Fruit fly (Drosophila melanogaster) whole organism, embryonic: Measurements from ENCODE around the gene MTPAP.

Experiments
- Atf3 ChIP-seq: fragments of 200-800 bp; sonication (Bioruptor generic); optimal IDR thresholded peaks from 3 replicates; lab custom pipeline; 2016; ENCODE audit warnings: missing biosample characterization, missing genetic modification characterization
- Bdp1 ChIP-seq: fragments of 200-800 bp; sonication (Bioruptor generic); optimal IDR thresholded peaks from 3 replicates; lab custom pipeline; 2016; ENCODE audit warnings: missing biosample characterization, missing genetic modification characterization
- Blimp-1 ChIP-seq: fragments of 200-800 bp; sonication (Bioruptor generic); optimal IDR thresholded peaks from 3 replicates; lab custom pipeline; 2018; ENCODE audit warnings: missing biosample characterization, missing genetic modification characterization, mild to moderate bottlenecking, moderate library complexity, missing genetic modification reagents
- CG10147 ChIP-seq: fragments of 200-800 bp; sonication (Bioruptor generic); optimal IDR thresholded peaks from 2 replicates; lab custom pipeline; 2019; ENCODE audit warnings: missing biosample characterization, mild to moderate bottlenecking, missing genetic modification characterization, moderate library complexity
- CG11093 ChIP-seq: fragments of 200-800 bp; sonication (Bioruptor generic); IDR thresholded peaks from 3 replicates; pipeline ENCODE4 v1.3.6; 2022; ENCODE audit warnings: missing biosample characterization, missing genetic modification characterization
- CG11456 ChIP-seq: fragments of 200-800 bp; sonication (Bioruptor generic); IDR thresholded peaks from 3 replicates; pipeline ENCODE4 v1.3.6; 2022; ENCODE audit warnings: missing biosample characterization, missing genetic modification characterization
- CG12391 ChIP-seq: fragments of 200-800 bp; sonication (Bioruptor generic); optimal IDR thresholded peaks from 3 replicates; lab custom pipeline; 2018; ENCODE audit warnings: missing biosample characterization, mild to moderate bottlenecking, missing genetic modification characterization, moderate library complexity
- CG13775 ChIP-seq: fragments of 200-800 bp; sonication (Bioruptor generic); optimal IDR thresholded peaks from 3 replicates; lab custom pipeline; 2017; ENCODE audit warnings: missing biosample characterization, mild to moderate bottlenecking, missing genetic modification characterization
- CG14014 ChIP-seq: fragments of 200-800 bp; sonication (Bioruptor generic); IDR thresholded peaks from 2 replicates; pipeline ENCODE4 v1.3.6; 2022; ENCODE audit warnings: missing biosample characterization, missing genetic modification characterization
- CG14860 ChIP-seq: fragments of 200-800 bp; sonication (Bioruptor generic); IDR thresholded peaks from 3 replicates; pipeline ENCODE4 v1.3.6; 2022; ENCODE audit warnings: missing biosample characterization, missing genetic modification characterization; ENCODE audit not compliant: partially characterized antibody
- CG15601 ChIP-seq: fragments of 200-800 bp; sonication (Bioruptor generic); optimal IDR thresholded peaks from 3 replicates; lab custom pipeline; 2019; ENCODE audit warnings: missing biosample characterization, mild to moderate bottlenecking, missing genetic modification characterization, moderate library complexity
- CG1602 ChIP-seq: fragments of 200-800 bp; sonication (Bioruptor generic); optimal IDR thresholded peaks from 3 replicates; lab custom pipeline; 2016; ENCODE audit warnings: missing biosample characterization, missing genetic modification characterization
- CG16863 ChIP-seq: fragments of 200-800 bp; sonication (Bioruptor generic); optimal IDR thresholded peaks from 3 replicates; lab custom pipeline; 2016; ENCODE audit warnings: missing biosample characterization, missing genetic modification characterization
- CG17568 ChIP-seq: fragments of 200-800 bp; sonication (Bioruptor generic); optimal IDR thresholded peaks from 2 replicates; lab custom pipeline; 2018; ENCODE audit warnings: missing biosample characterization, mild to moderate bottlenecking, missing genetic modification characterization, moderate library complexity
- CG17612 ChIP-seq: fragments of 200-800 bp; sonication (Bioruptor generic); IDR thresholded peaks from 2 replicates; pipeline ENCODE4 v1.3.6; 2022; ENCODE audit warnings: missing biosample characterization, missing genetic modification characterization
- CG2678 ChIP-seq: fragments of 200-800 bp; sonication (Bioruptor generic); optimal IDR thresholded peaks from 3 replicates; lab custom pipeline; 2019; ENCODE audit warnings: missing biosample characterization, mild to moderate bottlenecking, missing genetic modification characterization, moderate library complexity
- CG32767 ChIP-seq: fragments of 200-800 bp; sonication (Bioruptor generic); IDR thresholded peaks from 2 replicates; pipeline ENCODE4 v1.3.6; 2022; ENCODE audit warnings: missing biosample characterization, missing genetic modification characterization
- CG3407 ChIP-seq: fragments of 200-800 bp; sonication (Bioruptor generic); optimal IDR thresholded peaks from 2 replicates; lab custom pipeline; 2018; ENCODE audit warnings: missing biosample characterization, mild to moderate bottlenecking, missing genetic modification characterization
- CG6175 ChIP-seq: fragments of 200-800 bp; sonication (Bioruptor generic); IDR thresholded peaks from 3 replicates; pipeline ENCODE4 v1.3.6; 2022; ENCODE audit warnings: missing biosample characterization, missing genetic modification characterization
- CG6254 ChIP-seq: fragments of 200-800 bp; sonication (Bioruptor generic); optimal IDR thresholded peaks from 3 replicates; lab custom pipeline; 2017; ENCODE audit warnings: mild to moderate bottlenecking, missing biosample characterization, missing genetic modification reagents, missing genetic modification characterization
- CG6813 ChIP-seq: fragments of 200-800 bp; sonication (Bioruptor generic); optimal IDR thresholded peaks from 2 replicates; lab custom pipeline; 2017; ENCODE audit warnings: missing biosample characterization, missing genetic modification characterization, mild to moderate bottlenecking, moderate library complexity, missing genetic modification reagents
- CG7928 ChIP-seq: fragments of 200-800 bp; sonication (Bioruptor generic); optimal IDR thresholded peaks from 2 replicates; lab custom pipeline; 2017; ENCODE audit warnings: missing biosample characterization, mild to moderate bottlenecking, missing genetic modification characterization
- CG8089 ChIP-seq: fragments of 200-800 bp; sonication (Bioruptor generic); optimal IDR thresholded peaks from 3 replicates; lab custom pipeline; 2016; ENCODE audit warnings: missing biosample characterization, missing genetic modification characterization
- CG8924 ChIP-seq: fragments of 200-800 bp; optimal IDR thresholded peaks from 3 replicates; lab custom pipeline; 2019; ENCODE audit warnings: missing biosample characterization, mild to moderate bottlenecking, missing genetic modification characterization, moderate library complexity
- Dek ChIP-seq: fragments of 200-800 bp; sonication (Bioruptor generic); optimal IDR thresholded peaks from 3 replicates; lab custom pipeline; 2019; ENCODE audit warnings: missing biosample characterization, mild to moderate bottlenecking, missing genetic modification characterization, moderate library complexity
- Dll ChIP-seq: fragments of 200-800 bp; sonication (Bioruptor generic); IDR thresholded peaks from 4 replicates; pipeline ENCODE4 v1.3.6; 2022; ENCODE audit warnings: missing biosample characterization, missing genetic modification characterization; ENCODE audit not compliant: partially characterized antibody
- Doc2 ChIP-seq: fragments of 200-800 bp; sonication (Bioruptor generic); IDR thresholded peaks from 2 replicates; pipeline ENCODE4 v1.3.6; 2022; ENCODE audit warnings: missing biosample characterization, missing genetic modification characterization
- Fer3 ChIP-seq: fragments of 200-800 bp; sonication (Bioruptor generic); optimal IDR thresholded peaks from 2 replicates; lab custom pipeline; 2018; ENCODE audit warnings: missing biosample characterization, mild to moderate bottlenecking, missing genetic modification characterization, moderate library complexity
- Lhr ChIP-seq: fragments of 200-800 bp; sonication (Bioruptor generic); optimal IDR thresholded peaks from 3 replicates; lab custom pipeline; 2017; ENCODE audit warnings: mild to moderate bottlenecking, missing biosample characterization, missing genetic modification reagents, missing genetic modification characterization
- Scr ChIP-seq: fragments of 200-800 bp; sonication (Bioruptor generic); IDR thresholded peaks from 2 replicates; pipeline ENCODE4 v1.3.6; 2022; ENCODE audit warnings: missing biosample characterization, missing genetic modification characterization; ENCODE audit not compliant: partially characterized antibody
- Sin3A ChIP-seq: fragments of >200 bp; optimal IDR thresholded peaks from 2 replicates; lab custom pipeline; 2018
- Sox102F ChIP-seq: fragments of 200-800 bp; sonication (Bioruptor generic); optimal IDR thresholded peaks from 2 replicates; lab custom pipeline; 2018; ENCODE audit warnings: missing biosample characterization, mild to moderate bottlenecking, missing genetic modification characterization, moderate library complexity
- Ssrp ChIP-seq: fragments of 200-800 bp; sonication (Bioruptor generic); optimal IDR thresholded peaks from 2 replicates; lab custom pipeline; 2018; ENCODE audit warnings: missing biosample characterization, mild to moderate bottlenecking, missing genetic modification characterization, moderate library complexity
- amos ChIP-seq: fragments of 200-800 bp; sonication (Bioruptor generic); IDR thresholded peaks from 2 replicates; pipeline ENCODE4 v1.3.6; 2022; ENCODE audit warnings: missing biosample characterization, missing genetic modification characterization; ENCODE audit not compliant: partially characterized antibody
- ato ChIP-seq: fragments of 200-800 bp; sonication (Bioruptor generic); IDR thresholded peaks from 2 replicates; pipeline ENCODE4 v1.3.6; 2022; ENCODE audit warnings: missing biosample characterization, missing genetic modification characterization; ENCODE audit not compliant: partially characterized antibody
- bcd ChIP-seq: fragments of 200-800 bp; sonication (Bioruptor generic); optimal IDR thresholded peaks from 2 replicates; lab custom pipeline; 2017; ENCODE audit warnings: missing biosample characterization, mild to moderate bottlenecking, missing genetic modification characterization
- caup ChIP-seq: fragments of 200-800 bp; sonication (Bioruptor generic); optimal IDR thresholded peaks from 3 replicates; lab custom pipeline; 2017; ENCODE audit warnings: missing biosample characterization, mild to moderate bottlenecking, missing genetic modification characterization, moderate library complexity; ENCODE audit not compliant: severe bottlenecking
- danr ChIP-seq: fragments of 200-800 bp; sonication (Bioruptor generic); IDR thresholded peaks from 2 replicates; pipeline ENCODE4 v1.3.6; 2022; ENCODE audit warnings: missing biosample characterization, missing genetic modification characterization
- emc ChIP-seq: fragments of 200-800 bp; sonication (Bioruptor generic); optimal IDR thresholded peaks from 2 replicates; lab custom pipeline; 2016; ENCODE audit warnings: missing biosample characterization, missing genetic modification characterization
- fru ChIP-seq: fragments of >200 bp; optimal IDR thresholded peaks from 2 replicates; lab custom pipeline; 2017
- h ChIP-seq: fragments of >200 bp; optimal IDR thresholded peaks from 2 replicates; lab custom pipeline; 2017
- hb ChIP-seq: fragments of 200-800 bp; sonication (Bioruptor generic); IDR thresholded peaks from 3 replicates; pipeline ENCODE4 v1.3.6; 2022; ENCODE audit warnings: missing biosample characterization, missing genetic modification characterization; ENCODE audit not compliant: partially characterized antibody
- nau ChIP-seq: fragments of 200-800 bp; sonication (Bioruptor generic); optimal IDR thresholded peaks from 3 replicates; lab custom pipeline; 2017; ENCODE audit warnings: missing biosample characterization, mild to moderate bottlenecking, missing genetic modification characterization, missing genetic modification reagents
- nerfin-2 ChIP-seq: fragments of 200-800 bp; sonication (Bioruptor generic); IDR thresholded peaks from 2 replicates; pipeline ENCODE4 v1.3.6; 2022; ENCODE audit warnings: missing biosample characterization, missing genetic modification characterization; ENCODE audit not compliant: partially characterized antibody
- peb ChIP-seq: fragments of 200-800 bp; sonication (Bioruptor generic); IDR thresholded peaks from 2 replicates; pipeline ENCODE4 v1.3.6; 2022; ENCODE audit warnings: missing biosample characterization, missing genetic modification characterization
- pnt ChIP-seq: fragments of 200-800 bp; sonication (Bioruptor generic); optimal IDR thresholded peaks from 3 replicates; lab custom pipeline; 2016; ENCODE audit warnings: missing biosample characterization, missing genetic modification characterization
- ro ChIP-seq: fragments of 200-800 bp; sonication (Bioruptor generic); IDR thresholded peaks from 2 replicates; pipeline ENCODE4 v1.3.6; 2022; ENCODE audit warnings: missing biosample characterization, missing genetic modification characterization
- scrt ChIP-seq: fragments of 200-800 bp; sonication (Bioruptor generic); optimal IDR thresholded peaks from 2 replicates; lab custom pipeline; 2018; ENCODE audit warnings: missing biosample characterization, mild to moderate bottlenecking, missing genetic modification characterization, moderate library complexity
- shn ChIP-seq: fragments of 200-800 bp; sonication (Bioruptor generic); optimal IDR thresholded peaks from 3 replicates; lab custom pipeline; 2016; ENCODE audit warnings: missing biosample characterization, missing genetic modification characterization
- tll ChIP-seq, 2 experiments: fragments of 200-800 bp in 1 of 2; fragments of >200 bp in 1 of 2; sonication (Bioruptor generic) in 1 of 2; optimal IDR thresholded peaks; 2 replicates each; lab custom pipeline; 2017 to 2019; ENCODE audit warnings: missing biosample characterization in 2 of 2, missing genetic modification characterization in 2 of 2, mild to moderate bottlenecking in 1 of 2, moderate library complexity in 1 of 2
- zen2 ChIP-seq: fragments of 200-800 bp; sonication (Bioruptor generic); IDR thresholded peaks from 3 replicates; pipeline ENCODE4 v1.3.6; 2022; ENCODE audit warnings: missing biosample characterization, missing genetic modification characterization; ENCODE audit not compliant: partially characterized antibody

MTPAP gene

dm6 chrX:1341944-1342392, 7.2 kb downstream of the MTPAP start, which contains the start of gene Naa30A (continued):
- TF ChIP-seq CG3407 (no peak), CG17568 (GFP tag; lab: Kevin White, UChicago) (no peak), Bdp1 (GFP tag; lab: Kevin White, UChicago) (no peak), fru (lab: Kevin White, UChicago) (no peak), CG14014 (GFP tag; lab: Robert Waterston, UW) (no peak), Doc2 (GFP tag; lab: Robert Waterston, UW) (no peak), CG32767 (GFP tag; lab: Robert Waterston, UW) (no peak), CG1602 (GFP tag; lab: Kevin White, UChicago) (no peak), ato (GFP tag; lab: Robert Waterston, UW) (peak; percentile 94), CG8089 (GFP tag; lab: Kevin White, UChicago) (no peak), CG11093 (GFP tag; lab: Robert Waterston, UW) (no peak), CG6175 (no peak), CG7928 (GFP tag; lab: Kevin White, UChicago) (peak; percentile 19), Lhr (GFP tag; lab: Kevin White, UChicago) (no peak), Atf3 (GFP tag; lab: Kevin White, UChicago) (no peak), caup (GFP tag; lab: Kevin White, UChicago) (no peak), CG17612 (no peak), emc (GFP tag; lab: Kevin White, UChicago) (no peak), danr (GFP tag; lab: Robert Waterston, UW) (no peak), Blimp-1 (no peak), CG13775 (GFP tag; lab: Kevin White, UChicago) (no peak), CG12391 (tag; lab: Kevin White, UChicago) (peak; percentile 24), nerfin-2 (GFP tag; lab: Robert Waterston, UW) (peak; percentile 94), CG6254 (GFP tag; lab: Kevin White, UChicago) (no peak), hb (GFP tag; lab: Robert Waterston, UW) (peak; percentile 95), bcd (GFP tag; lab: Kevin White, UChicago) (peak; percentile 11), zen2 (GFP tag; lab: Robert Waterston, UW) (peak; percentile 87), CG10147 (GFP tag; lab: Kevin White, UChicago) (no peak), Dll (GFP tag; lab: Robert Waterston, UW) (peak; percentile 96), CG6813 (GFP tag; lab: Kevin White, UChicago) (no peak), Sin3A (lab: Kevin White, UChicago) (peak; percentile 10), CG16863 (no peak), CG2678 (tag; lab: Kevin White, UChicago) (peak; percentile 18), CG8924 (tag; lab: Kevin White, UChicago) (peak; percentile 30), tll (GFP tag; optimal IDR thresholded peaks at IDR 0.05; lab: Kevin White, UChicago) (no peak), amos (GFP tag; lab: Robert Waterston, UW) (peak; percentile 97), CG15601 (no peak), Ssrp (tag; lab: Kevin White, UChicago) (no peak), peb (GFP tag; lab: Robert Waterston, UW) (no peak), Scr (GFP tag; lab: Robert Waterston, UW) (peak; percentile 96), Dek (no peak), CG11456 (GFP tag; lab: Robert Waterston, UW) (no peak), h (no peak), scrt (GFP tag; lab: Kevin White, UChicago) (no peak), nau (no peak), ro (GFP tag; lab: Robert Waterston, UW) (no peak), pnt (GFP tag; lab: Kevin White, UChicago) (no peak), Fer3 (no peak), shn (GFP tag; lab: Kevin White, UChicago) (no peak), CG14860 (GFP tag; lab: Robert Waterston, UW) (peak; percentile 95), Sox102F (GFP tag; lab: Kevin White, UChicago) (no peak)
